Worm (Caenorhabditis elegans): ENCODE measurements around the gene sap-140.

ce11 chrIII:7498346-7498745 lies 1.2 kb upstream of the sap-140 start:
- TF ChIP-seq skn-1 (tag; optimal IDR thresholded peaks at IDR 0.05): peak; percentile 81
- peak; percentile 82 for TF ChIP-seq jun-1 (tag; optimal IDR thresholded peaks at IDR 0.05)
- TF ChIP-seq nhr-12 (tag; optimal IDR thresholded peaks at IDR 0.05): no peak
- peak; percentile 69 for TF ChIP-seq blmp-1 (tag; optimal IDR thresholded peaks at IDR 0.05)
- TF ChIP-seq fkh-10 (GFP tag; optimal IDR thresholded peaks at IDR 0.05): peak; percentile 73
- TF ChIP-seq unc-62 (GFP tag; optimal IDR thresholded peaks at IDR 0.05): no peak
- no peak for TF ChIP-seq ceh-8 (GFP tag; optimal IDR thresholded peaks at IDR 0.05)
- peak; percentile 78 for TF ChIP-seq nhr-90 (tag; optimal IDR thresholded peaks at IDR 0.05; ENCODE audit: poor library complexity)
- TF ChIP-seq alr-1 (tag; optimal IDR thresholded peaks at IDR 0.05; ENCODE audit: borderline replicate concordance): no peak
- no peak for TF ChIP-seq zag-1 (tag; optimal IDR thresholded peaks at IDR 0.05)
- no peak for TF ChIP-seq egl-27 (tag; optimal IDR thresholded peaks at IDR 0.05)
- peak in 1 of 2 experiments; percentile 93 for TF ChIP-seq mdl-1 (tag; optimal IDR thresholded peaks at IDR 0.05)
- TF ChIP-seq nhr-76 (tag; optimal IDR thresholded peaks at IDR 0.05): no peak

Data from whole organism, L1 larva.